Worm (Caenorhabditis elegans): ENCODE data around the gene spp-2.

Gene spp-2

DNA sequence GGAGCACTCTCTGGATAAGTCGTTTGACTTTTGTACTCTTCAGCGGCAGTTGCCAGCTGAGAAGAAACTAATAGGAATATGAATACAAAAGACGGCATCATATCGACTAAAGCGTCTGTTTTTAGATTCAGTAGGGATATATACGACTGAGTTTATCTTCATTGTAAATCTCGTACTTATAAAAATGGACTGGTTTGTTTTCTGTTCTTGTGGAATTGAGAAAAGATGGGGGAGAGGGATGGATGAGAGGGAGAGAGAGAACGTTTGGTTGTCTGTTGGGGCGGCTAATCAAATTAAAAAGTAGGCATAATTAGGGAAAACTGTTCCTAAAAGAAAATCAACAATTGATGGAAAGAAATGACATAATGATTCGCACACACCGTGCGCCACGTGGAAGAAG lies 47.2 kb downstream of the spp-2 start, which contains the start of gene grd-7:
Gene grd-7 (minus strand): TSS at position 101 of the 400 bp plus-strand sequence.
- TF ChIP-seq dmd-4 (tag; optimal IDR thresholded peaks at IDR 0.05; ENCODE audit: borderline replicate concordance) (no peak), pha-4 (tag; optimal IDR thresholded peaks at IDR 0.05) (no peak), nhr-232 (tag; optimal IDR thresholded peaks at IDR 0.05) (no peak), ztf-16 (tag; optimal IDR thresholded peaks at IDR 0.05) (no peak), mec-3 (tag; optimal IDR thresholded peaks at IDR 0.05; ENCODE audit: borderline replicate concordance) (no peak), nhr-11 (tag; optimal IDR thresholded peaks at IDR 0.05) (no peak), F13H6.1 (tag; optimal IDR thresholded peaks at IDR 0.05) (no peak), ceh-31 (tag; optimal IDR thresholded peaks at IDR 0.05) (no peak), lim-6 (tag; optimal IDR thresholded peaks at IDR 0.05) (no peak), odd-2 (tag; optimal IDR thresholded peaks at IDR 0.05) (no peak), ahr-1 (tag; optimal IDR thresholded peaks at IDR 0.05) (no peak), ceh-18 (tag; optimal IDR thresholded peaks at IDR 0.05) (no peak), fax-1 (tag; optimal IDR thresholded peaks at IDR 0.05) (no peak), hlh-6 (tag; optimal IDR thresholded peaks at IDR 0.05) (no peak), pros-1 (tag; optimal IDR thresholded peaks at IDR 0.05) (no peak), sox-4 (tag; optimal IDR thresholded peaks at IDR 0.05) (no peak), ceh-22 (tag; optimal IDR thresholded peaks at IDR 0.05) (no peak)

DNA sequence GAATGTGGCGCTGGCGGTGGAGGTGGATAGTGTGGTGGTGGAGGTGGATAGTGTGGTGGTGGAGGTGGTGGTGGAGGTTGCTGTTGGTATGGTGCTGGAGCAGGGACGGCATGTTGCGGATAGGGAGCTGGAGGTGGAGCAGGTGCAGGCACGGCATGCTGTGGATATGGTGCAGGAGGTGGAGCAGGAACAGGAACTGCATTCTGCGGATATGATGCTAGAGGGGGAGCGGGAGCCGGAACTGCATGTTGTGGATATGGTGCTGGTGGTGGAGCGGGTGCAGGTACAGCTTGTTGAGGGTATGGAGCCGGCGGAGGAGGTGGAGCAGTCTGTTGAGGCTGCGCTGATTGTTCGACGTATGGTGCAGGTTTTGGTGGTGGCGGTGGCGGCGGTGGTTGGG lies 47.7 kb downstream of the spp-2 start:
- TF ChIP-seq tbx-7 (tag; optimal IDR thresholded peaks at IDR 0.05) (no peak), C38D4.7 (GFP tag; optimal IDR thresholded peaks at IDR 0.05) (no peak), ceh-18 (tag; optimal IDR thresholded peaks at IDR 0.05) (no peak), mec-3 (tag; optimal IDR thresholded peaks at IDR 0.05; ENCODE audit: borderline replicate concordance) (no peak), sdc-2 (tag; optimal IDR thresholded peaks at IDR 0.05) (no peak), nhr-232 (tag; optimal IDR thresholded peaks at IDR 0.05) (no peak), madf-2 (tag; optimal IDR thresholded peaks at IDR 0.05) (no peak), gmeb-2 (tag; optimal IDR thresholded peaks at IDR 0.05) (no peak), ttx-3 (tag; optimal IDR thresholded peaks at IDR 0.05) (no peak), nhr-11 (tag; optimal IDR thresholded peaks at IDR 0.05) (no peak), ceh-24 (tag; optimal IDR thresholded peaks at IDR 0.05) (no peak)
